Worm (Caenorhabditis elegans): ENCODE results near the gene klc-1.

ce11 chrIV:11078482-11078881, 5.1 kb upstream of the klc-1 start, which contains the start of gene Y5F2A.4:
- TF ChIP-seq nfyb-1 (GFP tag; IDR thresholded peaks at IDR 0.05) (no peak), tbx-9 (tag; optimal IDR thresholded peaks at IDR 0.05; ENCODE audit: borderline replicate concordance) (no peak), Y53G8AR.9 (GFP tag; conservative IDR thresholded peaks at IDR 0.05) (no peak), T26A5.8 (tag; optimal IDR thresholded peaks at IDR 0.05) (no peak), repo-1 (tag; optimal IDR thresholded peaks at IDR 0.05) (no peak), ccch-3 (GFP tag; optimal IDR thresholded peaks at IDR 0.05) (no peak), nhr-80 (tag; optimal IDR thresholded peaks at IDR 0.05) (no peak)
